Worm (Caenorhabditis elegans): ENCODE results near the gene BE0003N10.6.

Gene BE0003N10.6

ce11 chrIII:1008091-1008490 is 51.8 kb downstream of the BE0003N10.6 start, which contains the start of gene clc-27:
Gene clc-27, plus strand, starts transcription at chrIII:1008391.
- TF ChIP-seq efl-1 (optimal IDR thresholded peaks at IDR 0.05): no peak
- no peak for TF ChIP-seq efl-1 (GFP tag; optimal IDR thresholded peaks at IDR 0.05 in 1 of 2)
- TF ChIP-seq tlp-1 (tag; optimal IDR thresholded peaks at IDR 0.05): no peak
- TF ChIP-seq isw-1 (GFP tag; IDR thresholded peaks at IDR 0.05): no peak
- TF ChIP-seq tbx-2 (tag; optimal IDR thresholded peaks at IDR 0.05): no peak
- no peak for TF ChIP-seq fos-1 (tag; optimal IDR thresholded peaks at IDR 0.05)
- no peak for TF ChIP-seq lin-35 (GFP tag; optimal IDR thresholded peaks at IDR 0.05)
- no peak for TF ChIP-seq irx-1 (tag; optimal IDR thresholded peaks at IDR 0.05)
- no peak for TF ChIP-seq alr-1 (tag; optimal IDR thresholded peaks at IDR 0.05; ENCODE audit: borderline replicate concordance)
- TF ChIP-seq nhr-19 (GFP tag; conservative IDR thresholded peaks at IDR 0.05): no peak
- no peak for TF ChIP-seq nhr-28 (tag; optimal IDR thresholded peaks at IDR 0.05)
- TF ChIP-seq zip-4 (GFP tag; optimal IDR thresholded peaks at IDR 0.05): no peak
- TF ChIP-seq ztf-11 (tag; optimal IDR thresholded peaks at IDR 0.05): no peak
- TF ChIP-seq blmp-1 (tag; optimal IDR thresholded peaks at IDR 0.05): no peak
- TF ChIP-seq hlh-17 (GFP tag; optimal IDR thresholded peaks at IDR 0.05; ENCODE audit: borderline replicate concordance): no peak
- TF ChIP-seq unc-86 (tag; optimal IDR thresholded peaks at IDR 0.05): no peak

ce11 chrIII:1007143-1007905 is 52.5 kb downstream of the BE0003N10.6 start:
- peak; percentile 28 for TF ChIP-seq ceh-8 (GFP tag; optimal IDR thresholded peaks at IDR 0.05)
- TF ChIP-seq nhr-77 (tag; optimal IDR thresholded peaks at IDR 0.05): no peak
- TF ChIP-seq lin-13 (GFP tag; optimal IDR thresholded peaks at IDR 0.05): no peak
- peak; percentile 9 for TF ChIP-seq sox-4 (tag; optimal IDR thresholded peaks at IDR 0.05)
- TF ChIP-seq mef-2 (tag; optimal IDR thresholded peaks at IDR 0.05): peak; percentile 8
- TF ChIP-seq zag-1 (tag; optimal IDR thresholded peaks at IDR 0.05): no peak
- TF ChIP-seq pax-3 (tag; optimal IDR thresholded peaks at IDR 0.05): peak; percentile 20
- no peak for TF ChIP-seq ceh-90 (tag; optimal IDR thresholded peaks at IDR 0.05)
- peak; percentile 63 for TF ChIP-seq fkh-8 (tag; optimal IDR thresholded peaks at IDR 0.05)
- TF ChIP-seq jun-1 (tag; optimal IDR thresholded peaks at IDR 0.05): no peak
- TF ChIP-seq nhr-20 (tag; optimal IDR thresholded peaks at IDR 0.05): no peak
- no peak for TF ChIP-seq ceh-82 (tag; optimal IDR thresholded peaks at IDR 0.05)
- no peak for TF ChIP-seq ztf-4 (tag; optimal IDR thresholded peaks at IDR 0.05)
- no peak for TF ChIP-seq ceh-63 (GFP tag; optimal IDR thresholded peaks at IDR 0.05)
- TF ChIP-seq nhr-47 (tag; optimal IDR thresholded peaks at IDR 0.05): peak; percentile 40
- TF ChIP-seq hpl-2 (GFP tag; optimal IDR thresholded peaks at IDR 0.05): no peak
- no peak for TF ChIP-seq egl-13 (tag; optimal IDR thresholded peaks at IDR 0.05)
- no peak for TF ChIP-seq C16A3.4 (tag; optimal IDR thresholded peaks at IDR 0.05)
- no peak for TF ChIP-seq pqm-1 (tag; optimal IDR thresholded peaks at IDR 0.05)
- TF ChIP-seq dsc-1 (tag; optimal IDR thresholded peaks at IDR 0.05): peak; percentile 93
- TF ChIP-seq efl-3 (GFP tag; optimal IDR thresholded peaks at IDR 0.05): no peak
- no peak for TF ChIP-seq hlh-4 (tag; optimal IDR thresholded peaks at IDR 0.05)
- no peak for TF ChIP-seq C04F5.9 (tag; optimal IDR thresholded peaks at IDR 0.05)
- no peak for TF ChIP-seq efl-1 (optimal IDR thresholded peaks at IDR 0.05)
- TF ChIP-seq efl-1 (GFP tag; optimal IDR thresholded peaks at IDR 0.05 in 1 of 2): no peak
- TF ChIP-seq nhr-237 (tag; optimal IDR thresholded peaks at IDR 0.05): no peak

All from whole organism, L1 larva.